Worm (Caenorhabditis elegans): Measurements from ENCODE around the gene str-112.

The str-112 gene

ce11 chrV:7138320-7138719 lies at the start of gene str-112:
str-112 (minus strand) TSS chrV:7138420.
- no peak for TF ChIP-seq nhr-6 (tag; optimal IDR thresholded peaks at IDR 0.05)

- no peak for TF ChIP-seq nhr-6 (tag; optimal IDR thresholded peaks at IDR 0.05)
Observed at ce11 chrV:7187295-7187694, 49.1 kb upstream of the str-112 start.

- peak; percentile 43 for TF ChIP-seq gmeb-1 (tag; optimal IDR thresholded peaks at IDR 0.05)
- TF ChIP-seq mdl-1 (tag; optimal IDR thresholded peaks at IDR 0.05), result no peak
- peak; percentile 10 for TF ChIP-seq sma-9 (GFP tag; optimal IDR thresholded peaks at IDR 0.05)
- no peak for TF ChIP-seq sma-9 (tag; optimal IDR thresholded peaks at IDR 0.05)
- TF ChIP-seq fos-1 (tag; optimal IDR thresholded peaks at IDR 0.05), result peak; percentile 81
Observed at ce11 chrV:7186599-7186998, 48.4 kb upstream of the str-112 start.

- TF ChIP-seq snpc-4 (tag; optimal IDR thresholded peaks at IDR 0.05) (no peak), alr-1 (tag; optimal IDR thresholded peaks at IDR 0.05) (no peak), blmp-1 (tag; optimal IDR thresholded peaks at IDR 0.05; ENCODE audit: insufficient read depth) (no peak), mbf-1 (tag; optimal IDR thresholded peaks at IDR 0.05) (no peak), peb-1 (tag; optimal IDR thresholded peaks at IDR 0.05) (no peak), nhr-6 (tag; optimal IDR thresholded peaks at IDR 0.05) (no peak), nhr-237 (tag; optimal IDR thresholded peaks at IDR 0.05) (no peak), skn-1 (tag; optimal IDR thresholded peaks at IDR 0.05) (no peak), aly-2 (tag; optimal IDR thresholded peaks at IDR 0.05) (no peak), sem-4 (tag; optimal IDR thresholded peaks at IDR 0.05) (no peak)
Observed at ce11 chrV:7184549-7184948, 46.3 kb upstream of the str-112 start, which contains the start of gene pitr-5. pitr-5 (plus strand) TSS chrV:7184849.

ce11 chrV:7178843-7179242 lies 40.6 kb upstream of the str-112 start, which contains the start of gene cpsf-2:
cpsf-2 (plus strand) TSS chrV:7179172.
- TF ChIP-seq unc-55 (GFP tag; optimal IDR thresholded peaks at IDR 0.05) (peak; percentile 36), sma-9 (GFP tag; optimal IDR thresholded peaks at IDR 0.05) (no peak), sma-9 (tag; optimal IDR thresholded peaks at IDR 0.05) (no peak), lsy-2 (tag; optimal IDR thresholded peaks at IDR 0.05) (peak in 1 of 2 experiments; percentile 25), dmd-4 (tag; optimal IDR thresholded peaks at IDR 0.05) (no peak), ZK546.5 (tag; optimal IDR thresholded peaks at IDR 0.05) (no peak), C34F6.9 (tag; optimal IDR thresholded peaks at IDR 0.05) (peak; percentile 28), nhr-25 (tag; optimal IDR thresholded peaks at IDR 0.05) (no peak), ceh-16 (tag; optimal IDR thresholded peaks at IDR 0.05) (no peak)

- TF ChIP-seq lin-11 (tag; optimal IDR thresholded peaks at IDR 0.05), result no peak
Observed at ce11 chrV:7175201-7175600, 37.0 kb upstream of the str-112 start, which contains the start of gene lgc-39. lgc-39 (plus strand) TSS chrV:7175501.

ce11 chrV:7166709-7167108 lies 28.5 kb upstream of the str-112 start, which contains the start of gene ugt-36:
ugt-36 (plus strand) TSS chrV:7167009.
- TF ChIP-seq ZK546.5 (tag; optimal IDR thresholded peaks at IDR 0.05) (no peak), R02D3.7 (tag; optimal IDR thresholded peaks at IDR 0.05) (no peak), nhr-21 (tag; optimal IDR thresholded peaks at IDR 0.05) (no peak), ztf-1 (GFP tag; conservative IDR thresholded peaks at IDR 0.05) (no peak)

ce11 chrV:7164210-7164609 lies 26.0 kb upstream of the str-112 start, which contains the start of gene srh-83:
srh-83 (plus strand) TSS chrV:7164510.
- TF ChIP-seq peb-1 (tag; optimal IDR thresholded peaks at IDR 0.05) (no peak), aly-2 (tag; optimal IDR thresholded peaks at IDR 0.05) (no peak), gmeb-1 (tag; optimal IDR thresholded peaks at IDR 0.05) (no peak), crh-2 (tag; optimal IDR thresholded peaks at IDR 0.05) (no peak), ceh-16 (tag; optimal IDR thresholded peaks at IDR 0.05) (no peak), lin-11 (tag; optimal IDR thresholded peaks at IDR 0.05) (no peak)
